Worm (Caenorhabditis elegans): ENCODE measurements around the gene cuc-1.

DNA sequence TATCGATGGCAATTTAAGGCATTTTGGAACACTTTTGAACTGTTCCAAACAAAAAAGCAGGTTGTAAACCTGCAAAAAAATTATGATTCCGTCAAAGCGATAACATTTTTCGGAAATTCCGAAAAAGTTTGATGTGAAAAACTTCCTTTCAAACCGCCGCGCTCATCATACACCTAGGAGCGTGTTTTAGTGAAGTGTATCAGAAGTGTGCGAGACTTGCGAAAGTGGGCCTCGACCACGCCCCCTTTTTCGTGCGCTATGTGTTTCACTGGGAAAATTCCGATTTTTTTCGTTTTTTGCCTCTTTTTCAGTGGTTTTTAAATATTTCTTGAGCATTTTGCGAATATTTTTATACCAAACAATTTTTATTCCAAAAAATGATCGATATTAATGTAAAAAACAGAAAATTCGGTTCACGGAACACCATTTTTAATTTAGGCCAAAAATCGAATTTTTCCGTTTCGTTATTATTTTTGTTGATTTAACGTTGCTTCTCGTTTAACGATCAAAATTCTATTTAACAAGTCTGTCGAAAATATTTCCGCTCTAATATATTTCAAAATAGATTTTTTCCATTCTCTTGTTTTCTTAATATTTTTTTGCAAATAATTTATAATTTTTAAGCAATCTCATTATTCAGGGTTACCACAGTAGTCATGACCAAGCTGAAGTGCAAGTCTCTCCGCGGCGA is 6.1 kb downstream of the cuc-1 start, which contains the start of gene rpl-35:
- TF ChIP-seq aly-1 (tag; optimal IDR thresholded peaks at IDR 0.05) (no peak), B0310.2 (tag; optimal IDR thresholded peaks at IDR 0.05) (peak; percentile 50), ama-1 (optimal IDR thresholded peaks at IDR 0.05) (no peak), tbx-37 (GFP tag; conservative IDR thresholded peaks at IDR 0.05) (peak; percentile 74), hmg-4 (GFP tag; optimal IDR thresholded peaks at IDR 0.05) (no peak), hnd-1 (tag; optimal IDR thresholded peaks at IDR 0.05) (peak; percentile 52), sea-1 (GFP tag; conservative IDR thresholded peaks at IDR 0.05) (peak; percentile 77), F13C5.2 (tag; optimal IDR thresholded peaks at IDR 0.05) (peak; percentile 98), flt-1 (GFP tag; IDR thresholded peaks at IDR 0.05) (peak; percentile 80), scrt-1 (GFP tag; IDR thresholded peaks at IDR 0.05) (peak; percentile 72), ets-7 (tag; optimal IDR thresholded peaks at IDR 0.05) (peak; percentile 56)
